Worm (Caenorhabditis elegans): ENCODE results near the gene F25H8.2.

ce11 chrIV:9982226-9982794, 50.3 kb downstream of the F25H8.2 start, which contains the start of gene rrp-1:
- TF ChIP-seq pqm-1 (tag; optimal IDR thresholded peaks at IDR 0.05) (no peak), ztf-11 (tag; optimal IDR thresholded peaks at IDR 0.05) (no peak), zag-1 (tag; optimal IDR thresholded peaks at IDR 0.05) (no peak), nhr-77 (tag; optimal IDR thresholded peaks at IDR 0.05) (no peak), ama-1 (optimal IDR thresholded peaks at IDR 0.05) (no peak), skn-1 (tag; optimal IDR thresholded peaks at IDR 0.05) (no peak), nhr-23 (tag; optimal IDR thresholded peaks at IDR 0.05) (no peak), tbx-2 (tag; optimal IDR thresholded peaks at IDR 0.05) (no peak), ztf-4 (tag; optimal IDR thresholded peaks at IDR 0.05) (no peak), elt-2 (tag; optimal IDR thresholded peaks at IDR 0.05) (no peak), egl-27 (tag; optimal IDR thresholded peaks at IDR 0.05) (no peak), nhr-43 (tag; optimal IDR thresholded peaks at IDR 0.05; ENCODE audit: poor library complexity, severe bottlenecking) (no peak)
